Fruit fly (Drosophila melanogaster): ENCODE data around the gene Abd-B.

dm6 chr3R:17003468-17003867, 31.4 kb upstream of the Abd-B start:
- TF ChIP-seq psq (optimal IDR thresholded peaks at IDR 0.05): no peak
- TF ChIP-seq usp (GFP tag; optimal IDR thresholded peaks at IDR 0.05): no peak
- no peak for TF ChIP-seq pan (optimal IDR thresholded peaks at IDR 0.05)
- no peak for TF ChIP-seq Dll (optimal IDR thresholded peaks at IDR 0.05)
- TF ChIP-seq CG8478 (optimal IDR thresholded peaks at IDR 0.05): no peak
- no peak for TF ChIP-seq EcR (GFP tag; optimal IDR thresholded peaks at IDR 0.05)
